Fruit fly (Drosophila melanogaster) whole organism, prepupa: ENCODE results near the gene CG17109.

Experiments used
- Blimp-1 ChIP-seq: fragments of 200-800 bp; sonication (Bioruptor generic); optimal IDR thresholded peaks from 3 replicates; lab custom pipeline; 2017; ENCODE audit warnings: missing biosample characterization, missing genetic modification characterization, mild to moderate bottlenecking, moderate library complexity, missing genetic modification reagents
- CG11762 ChIP-seq: fragments of 200-800 bp; sonication (Bioruptor generic); optimal IDR thresholded peaks from 3 replicates; lab custom pipeline; 2016; ENCODE audit warnings: missing biosample characterization, missing genetic modification characterization; ENCODE audit not compliant: insufficient read depth
- CG11902 ChIP-seq: fragments of 200-800 bp; sonication (Bioruptor generic); optimal IDR thresholded peaks from 3 replicates; lab custom pipeline; 2016; ENCODE audit warnings: missing biosample characterization, missing genetic modification characterization
- Eip78C ChIP-seq: fragments of 200-800 bp; sonication (Bioruptor generic); peaks from one replicate; lab custom pipeline; 2016; ENCODE audit warnings: missing biosample characterization, missing genetic modification characterization
- Hr39 ChIP-seq: fragments of 200-800 bp; sonication (Bioruptor generic); optimal IDR thresholded peaks from 2 replicates; lab custom pipeline; 2016; ENCODE audit warnings: missing biosample characterization, missing genetic modification characterization
- Met ChIP-seq: fragments of 200-800 bp; sonication (Bioruptor generic); optimal IDR thresholded peaks from 3 replicates; lab custom pipeline; 2016; ENCODE audit warnings: missing biosample characterization, missing genetic modification characterization
- esn ChIP-seq: fragments of 200-800 bp; sonication (Bioruptor generic); optimal IDR thresholded peaks from 2 replicates; lab custom pipeline; 2016; ENCODE audit warnings: missing biosample characterization, mild to moderate bottlenecking, missing genetic modification characterization, moderate library complexity
- fd59A ChIP-seq: fragments of 200-800 bp; sonication (Bioruptor generic); optimal IDR thresholded peaks from 2 replicates; lab custom pipeline; 2017; ENCODE audit warnings: missing biosample characterization, mild to moderate bottlenecking, missing genetic modification characterization, missing genetic modification reagents

DNA sequence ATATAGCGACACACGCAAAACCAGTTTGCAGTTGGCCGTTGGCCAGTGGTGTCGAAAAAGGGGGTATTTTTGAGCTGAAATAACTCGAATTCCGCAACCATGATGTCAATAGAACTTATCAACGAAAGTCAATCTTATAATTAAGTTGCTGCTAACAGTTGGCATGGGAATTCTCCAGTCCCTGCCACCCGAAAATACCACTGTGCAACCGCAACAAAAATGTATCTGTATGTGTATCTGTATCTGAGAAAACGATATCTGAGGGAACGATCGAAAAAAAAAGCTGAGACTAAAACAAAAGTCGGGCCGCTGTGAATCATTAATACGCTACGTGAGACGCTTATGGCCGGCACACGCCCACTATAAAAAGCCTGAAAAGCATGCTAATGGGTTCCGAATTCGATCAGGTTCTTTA, 49.0 kb upstream of the CG17109 start:
- TF ChIP-seq esn (GFP tag; lab: Kevin White, UChicago): peak; percentile 93
- peak; percentile 95 for TF ChIP-seq Hr39 (GFP tag; lab: Kevin White, UChicago)
- TF ChIP-seq fd59A (GFP tag; lab: Kevin White, UChicago): peak; percentile 82
- peak; percentile 79 for TF ChIP-seq Blimp-1 (GFP tag; lab: Kevin White, UChicago)
- peak; percentile 89 for TF ChIP-seq CG11902 (GFP tag; lab: Kevin White, UChicago)
- peak; percentile 97 for TF ChIP-seq Eip78C (GFP tag; lab: Kevin White, UChicago)
- peak; percentile 92 for TF ChIP-seq Met
- TF ChIP-seq CG11762 (GFP tag; lab: Kevin White, UChicago): peak; percentile 73
